Worm (Caenorhabditis elegans) whole organism, L4/young adult: ENCODE results near the gene F49H12.3.

ENCODE experiments used
- dao-5 ChIP-seq: sonication (generic microtip); optimal IDR thresholded peaks from 2 replicates; lab custom pipeline; 2016; ENCODE audit warnings: missing genotype, missing genetic modification characterization, moderate library complexity, missing compliant biosample characterization
- him-1 ChIP-seq: sonication (generic microtip); optimal IDR thresholded peaks from 2 replicates; lab custom pipeline; 2016; ENCODE audit warnings: missing genotype, missing genetic modification reagents, missing genetic modification characterization, missing compliant biosample characterization

ce11 chrX:2071392-2072001 is 12.7 kb upstream of the F49H12.3 start:
- TF ChIP-seq him-1 = no peak
- TF ChIP-seq dao-5 (tag; lab: Kevin White, UChicago) = no peak
